Fruit fly (Drosophila melanogaster) Kc167 (cell line): Measurements from ENCODE around the gene CG10469.

Experiments
- Myc ChIP-seq: fragments of >200 bp; optimal IDR thresholded peaks from 2 replicates; lab custom pipeline; 2017; ENCODE audit warnings: missing external identifiers
- Sin3A ChIP-seq: fragments of >200 bp; optimal IDR thresholded peaks from 2 replicates; lab custom pipeline; 2018; ENCODE audit warnings: missing external identifiers
- h ChIP-seq: fragments of >200 bp; optimal IDR thresholded peaks from 3 replicates; lab custom pipeline; 2018; ENCODE audit warnings: missing external identifiers
- insv ChIP-seq: fragments of >200 bp; optimal IDR thresholded peaks from 3 replicates; lab custom pipeline; 2018; ENCODE audit warnings: missing external identifiers
- psq ChIP-seq: fragments of >200 bp; optimal IDR thresholded peaks from 2 replicates; lab custom pipeline; 2017; ENCODE audit warnings: missing external identifiers
- ttk ChIP-seq: sonication (Bioruptor generic); optimal IDR thresholded peaks from 2 replicates; lab custom pipeline; 2017; ENCODE audit warnings: missing external identifiers

CG10469 gene

DNA sequence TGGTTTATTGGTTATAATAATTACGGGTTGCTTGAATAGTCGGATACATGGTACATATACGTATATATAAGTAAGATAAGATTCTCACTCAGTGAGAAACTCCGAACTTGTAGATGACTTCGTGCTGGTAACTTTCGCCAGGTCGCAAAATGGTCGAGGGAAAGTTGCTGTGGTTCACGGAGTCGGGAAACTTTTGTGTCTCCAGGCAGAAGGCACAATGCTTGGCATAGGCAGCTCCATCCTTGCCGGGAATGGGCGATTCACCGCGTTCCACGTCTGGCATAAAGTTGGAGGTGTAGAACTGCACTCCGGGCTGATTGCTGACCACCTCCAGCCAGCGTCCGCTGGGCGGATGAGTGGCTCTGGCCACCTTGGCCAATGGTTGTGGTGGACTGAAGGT, at the start of gene CG10469:
Gene CG10469, minus strand, starts transcription at position 101 of the 400 bp plus-strand sequence.
- TF ChIP-seq ttk (lab: Kevin White, UChicago): no peak
- no peak for TF ChIP-seq Sin3A (lab: Kevin White, UChicago)
- no peak for TF ChIP-seq insv
- no peak for TF ChIP-seq psq
- TF ChIP-seq Myc (lab: Kevin White, UChicago): no peak
- no peak for TF ChIP-seq h

DNA sequence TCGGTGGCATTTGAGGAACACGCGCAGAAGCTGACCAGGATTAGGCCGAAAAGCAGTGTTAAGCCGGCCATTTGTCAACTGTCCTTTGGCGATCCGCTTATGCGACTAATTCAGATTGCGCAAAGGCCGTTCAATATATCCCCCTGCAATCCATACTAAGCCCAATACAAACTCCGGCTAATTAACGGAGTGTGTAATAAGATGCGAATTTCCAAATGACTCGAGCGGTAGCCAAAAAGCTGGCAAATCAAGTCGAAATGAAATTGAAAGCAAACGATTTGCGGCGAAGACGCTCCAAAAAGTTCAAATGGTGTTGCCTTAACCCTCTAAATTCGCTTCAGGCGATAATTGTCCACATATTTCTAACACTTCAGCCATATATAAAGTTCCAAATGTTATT, 49.2 kb upstream of the CG10469 start, which contains the start of gene Cpr65Aw:
Gene Cpr65Aw, minus strand, starts transcription at position 101 of the 400 bp plus-strand sequence.
- TF ChIP-seq insv (no peak), Myc (lab: Kevin White, UChicago) (no peak), ttk (lab: Kevin White, UChicago) (no peak), h (no peak)

- no peak for TF ChIP-seq Myc (lab: Kevin White, UChicago)
- no peak for TF ChIP-seq insv
- no peak for TF ChIP-seq psq
- no peak for TF ChIP-seq h
- no peak for TF ChIP-seq Sin3A (lab: Kevin White, UChicago)
- TF ChIP-seq ttk (lab: Kevin White, UChicago): no peak
Measured at dm6 chr3L:6141538-6141937, 48.4 kb upstream of the CG10469 start.

- TF ChIP-seq psq (no peak), h (no peak), Sin3A (lab: Kevin White, UChicago) (no peak), ttk (lab: Kevin White, UChicago) (no peak), insv (no peak), Myc (lab: Kevin White, UChicago) (no peak)
Measured at dm6 chr3L:6140771-6141472, 47.8 kb upstream of the CG10469 start.

DNA sequence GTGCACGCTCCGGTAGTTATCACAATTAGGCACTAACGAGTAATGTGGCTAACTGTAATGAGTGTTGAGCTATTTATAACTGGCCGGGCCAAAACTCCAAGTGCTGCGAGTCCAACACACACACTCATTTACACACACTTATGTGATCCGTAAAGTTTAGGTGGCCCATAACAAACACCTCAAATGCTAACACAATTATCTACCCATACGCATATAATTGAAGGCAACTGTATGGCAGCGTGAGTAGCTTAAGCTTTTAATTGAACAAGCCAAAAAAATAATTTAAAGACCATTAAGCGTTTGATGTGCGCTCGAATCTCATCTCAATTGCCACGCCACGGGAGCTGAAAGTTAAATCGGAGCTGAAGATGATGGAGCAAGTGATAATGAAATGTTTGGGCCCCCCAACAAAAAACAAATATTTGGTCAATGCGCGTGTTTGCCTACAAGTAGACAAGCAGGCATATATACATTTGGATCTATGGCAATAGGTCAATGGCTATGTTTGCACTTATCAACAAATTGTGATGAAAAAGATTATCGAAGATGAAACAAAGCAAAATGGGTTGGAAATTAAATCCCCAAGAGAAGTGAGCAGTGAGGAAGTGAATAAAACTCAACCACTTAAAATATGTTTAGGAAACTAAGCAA, 46.9 kb upstream of the CG10469 start, which contains the start of gene Cpr65Av:
Gene Cpr65Av, minus strand, starts transcription at position 51 of the 651 bp plus-strand sequence.
- TF ChIP-seq psq (no peak), insv (no peak), ttk (lab: Kevin White, UChicago) (no peak), Myc (lab: Kevin White, UChicago) (no peak), Sin3A (lab: Kevin White, UChicago) (no peak), h (no peak)

- TF ChIP-seq insv: no peak
- TF ChIP-seq h: no peak
- TF ChIP-seq ttk (lab: Kevin White, UChicago): no peak
- TF ChIP-seq Myc (lab: Kevin White, UChicago): no peak
- no peak for TF ChIP-seq Sin3A (lab: Kevin White, UChicago)
Measured at dm6 chr3L:6138586-6138985, 45.5 kb upstream of the CG10469 start.

dm6 chr3L:6138018-6138417, 44.9 kb upstream of the CG10469 start, which contains the start of gene Lcp65Ae:
Gene Lcp65Ae, minus strand, starts transcription at chr3L:6138118.
- TF ChIP-seq psq (no peak), h (no peak), ttk (lab: Kevin White, UChicago) (no peak), Myc (lab: Kevin White, UChicago) (no peak), Sin3A (lab: Kevin White, UChicago) (no peak), insv (no peak)

DNA sequence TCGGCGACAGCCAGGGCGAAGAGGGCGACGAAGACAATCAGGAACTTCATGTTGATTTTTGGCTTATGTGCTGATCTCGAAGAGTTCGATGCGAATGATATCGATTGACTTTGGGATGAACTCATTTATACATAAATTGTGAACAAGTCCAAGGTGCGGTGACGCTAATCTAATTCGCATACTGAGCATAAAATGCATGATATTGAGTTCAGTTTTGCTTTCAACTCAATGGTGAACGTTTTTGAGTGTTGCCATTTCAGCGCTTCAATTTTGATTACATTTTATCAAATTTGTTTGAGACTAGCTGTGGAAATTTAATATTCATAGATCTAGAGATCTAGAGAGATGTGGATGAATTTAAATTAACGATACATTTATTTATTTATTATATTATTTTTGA, 43.6 kb upstream of the CG10469 start, which contains the start of gene Lcp65Af:
Gene Lcp65Af, minus strand, starts transcription at position 101 of the 400 bp plus-strand sequence.
- TF ChIP-seq ttk (lab: Kevin White, UChicago) (no peak), h (no peak), insv (no peak), psq (no peak), Myc (lab: Kevin White, UChicago) (no peak), Sin3A (lab: Kevin White, UChicago) (no peak)

DNA sequence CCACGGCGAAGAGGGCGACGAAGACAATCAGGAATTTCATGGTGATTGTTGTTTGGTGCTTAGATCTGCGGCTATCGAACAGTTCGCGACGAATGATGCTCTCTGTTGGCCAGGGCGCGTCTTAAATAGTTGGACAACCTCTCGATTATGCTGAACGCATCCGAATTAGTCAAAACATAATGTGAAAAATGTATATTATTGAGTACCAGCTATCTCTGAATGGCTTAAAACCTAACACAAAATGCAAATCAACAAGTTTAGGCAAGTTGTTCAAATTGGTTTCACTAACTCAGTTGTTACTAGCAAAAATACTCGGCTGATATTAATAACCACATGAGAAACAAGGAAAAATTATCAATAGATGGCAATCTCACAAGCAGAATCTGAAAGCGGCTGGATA, 42.1 kb upstream of the CG10469 start, which contains the start of gene Lcp65Ag1:
Gene Lcp65Ag1, minus strand, starts transcription at position 101 of the 400 bp plus-strand sequence.
- TF ChIP-seq psq: no peak
- no peak for TF ChIP-seq Myc (lab: Kevin White, UChicago)
- TF ChIP-seq Sin3A (lab: Kevin White, UChicago): no peak
- TF ChIP-seq insv: no peak
- no peak for TF ChIP-seq h
- no peak for TF ChIP-seq ttk (lab: Kevin White, UChicago)

DNA sequence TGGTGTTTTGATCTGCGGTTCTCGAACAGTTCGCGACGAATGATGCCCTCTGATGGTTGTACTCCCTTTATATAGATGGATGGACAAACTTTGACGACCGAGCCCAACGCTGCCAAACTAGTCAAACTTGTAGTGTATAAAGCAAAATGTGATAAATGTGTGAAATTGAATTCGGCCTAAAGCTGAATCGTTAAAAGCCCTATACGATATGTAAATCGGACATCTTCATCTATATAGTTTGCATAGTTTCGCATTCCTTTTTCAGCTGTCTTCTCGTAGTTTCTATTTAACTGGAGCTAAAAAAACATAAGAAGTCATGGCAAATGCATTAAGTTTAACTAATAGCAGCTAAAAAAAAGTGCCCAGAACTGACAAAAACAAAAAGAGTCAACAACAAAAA, 40.4 kb upstream of the CG10469 start, which contains the start of gene Lcp65Ag2:
Gene Lcp65Ag2, minus strand, starts transcription at position 48 of the 400 bp plus-strand sequence.
- TF ChIP-seq h: no peak
- TF ChIP-seq psq: no peak
- no peak for TF ChIP-seq Sin3A (lab: Kevin White, UChicago)
- no peak for TF ChIP-seq Myc (lab: Kevin White, UChicago)
- no peak for TF ChIP-seq ttk (lab: Kevin White, UChicago)
- TF ChIP-seq insv: no peak

DNA sequence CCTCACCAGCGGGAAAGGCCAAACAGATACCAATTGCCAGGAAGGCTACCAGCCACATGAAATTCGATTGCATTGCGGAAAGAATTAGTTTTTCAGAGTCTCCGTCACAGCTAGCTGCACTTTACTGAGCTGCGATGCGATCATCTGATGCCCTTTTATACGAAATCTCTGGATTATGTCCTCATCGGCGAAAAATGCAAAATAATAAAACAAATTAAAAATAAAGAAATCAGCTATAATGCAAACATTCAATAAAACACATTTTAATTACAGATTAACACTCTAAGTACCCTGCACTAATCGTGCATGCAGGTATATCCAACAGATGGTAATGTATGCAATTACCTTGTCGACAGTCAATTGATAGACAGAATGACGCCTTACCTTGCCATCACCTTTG, 38.9 kb upstream of the CG10469 start, which contains the start of gene Cpr65Au:
Gene Cpr65Au, minus strand, starts transcription at position 101 of the 400 bp plus-strand sequence.
- no peak for TF ChIP-seq ttk (lab: Kevin White, UChicago)
- no peak for TF ChIP-seq insv
- no peak for TF ChIP-seq Sin3A (lab: Kevin White, UChicago)
- no peak for TF ChIP-seq psq
- no peak for TF ChIP-seq h
- TF ChIP-seq Myc (lab: Kevin White, UChicago): no peak

DNA sequence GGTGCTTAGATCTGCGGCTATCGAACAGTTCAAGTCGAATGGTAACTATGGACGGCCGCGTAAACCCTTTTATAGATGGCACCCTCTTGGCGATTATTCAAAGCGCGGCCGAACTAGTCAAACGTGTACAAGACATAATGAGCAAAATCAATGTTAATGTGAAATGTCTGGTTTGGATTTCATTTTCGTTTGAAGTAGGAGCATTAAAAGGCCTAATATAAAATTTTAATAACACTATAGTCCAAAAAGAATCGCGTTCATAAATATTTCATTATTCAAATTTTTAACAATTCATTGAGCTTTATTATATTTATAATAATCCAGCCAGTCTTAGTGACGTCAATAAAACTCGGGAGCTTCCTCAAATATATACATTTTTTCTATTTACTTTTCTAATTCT, 37.8 kb upstream of the CG10469 start, which contains the start of gene Lcp65Ag3:
Gene Lcp65Ag3, minus strand, starts transcription at position 46 of the 400 bp plus-strand sequence.
- TF ChIP-seq Sin3A (lab: Kevin White, UChicago): no peak
- no peak for TF ChIP-seq ttk (lab: Kevin White, UChicago)
- TF ChIP-seq h: no peak
- TF ChIP-seq Myc (lab: Kevin White, UChicago): no peak
- TF ChIP-seq psq: no peak
- no peak for TF ChIP-seq insv
